Fruit fly (Drosophila melanogaster) whole organism, embryonic: ENCODE data around the gene CG9302.

Source experiments
- ATbp ChIP-seq: fragments of 200-800 bp; sonication (Bioruptor generic); optimal IDR thresholded peaks from 2 replicates; lab custom pipeline; 2017; ENCODE audit warnings: missing biosample characterization, mild to moderate bottlenecking, missing genetic modification characterization, missing genetic modification reagents
- Aef1 ChIP-seq: fragments of 200-800 bp; sonication (Bioruptor generic); IDR thresholded peaks from 3 replicates; pipeline ENCODE4 v1.3.6; 2022; ENCODE audit warnings: missing biosample characterization, missing genetic modification characterization
- Awh ChIP-seq: fragments of 200-800 bp; sonication (Bioruptor generic); IDR thresholded peaks from 2 replicates; pipeline ENCODE4, ENCODE4 v1.3.6; 2022; ENCODE audit warnings: missing biosample characterization, missing genetic modification characterization
- CG10147 ChIP-seq: fragments of 200-800 bp; sonication (Bioruptor generic); optimal IDR thresholded peaks from 2 replicates; lab custom pipeline; 2019; ENCODE audit warnings: missing biosample characterization, mild to moderate bottlenecking, missing genetic modification characterization, moderate library complexity
- CG10462 ChIP-seq: fragments of 200-800 bp; sonication (Bioruptor generic); optimal IDR thresholded peaks from 2 replicates; lab custom pipeline; 2016; ENCODE audit warnings: missing biosample characterization, missing genetic modification characterization
- CG10979 ChIP-seq: fragments of 200-800 bp; sonication (Bioruptor generic); optimal IDR thresholded peaks from 2 replicates; lab custom pipeline; 2018; ENCODE audit warnings: missing biosample characterization, mild to moderate bottlenecking, missing genetic modification characterization, moderate library complexity
- CG11247 ChIP-seq: fragments of 200-800 bp; sonication (Bioruptor generic); IDR thresholded peaks from 2 replicates; pipeline ENCODE4 v1.3.6; 2022; ENCODE audit warnings: missing biosample characterization, missing genetic modification characterization
- CG12769 ChIP-seq: fragments of 200-800 bp; sonication (Bioruptor generic); optimal IDR thresholded peaks from 2 replicates; lab custom pipeline; 2019; ENCODE audit warnings: missing biosample characterization, mild to moderate bottlenecking, missing genetic modification characterization, moderate library complexity
- CG16813 ChIP-seq: fragments of 200-800 bp; sonication (Bioruptor generic); IDR thresholded peaks from 3 replicates; pipeline ENCODE4 v1.3.6; 2022; ENCODE audit warnings: missing biosample characterization, missing genetic modification characterization; ENCODE audit not compliant: partially characterized antibody
- CG3065 ChIP-seq: fragments of 200-800 bp; sonication (Bioruptor generic); optimal IDR thresholded peaks from 2 replicates; lab custom pipeline; 2016; ENCODE audit warnings: missing biosample characterization, missing genetic modification characterization
- CG32772 ChIP-seq: fragments of 200-800 bp; sonication (Bioruptor generic); IDR thresholded peaks from 2 replicates; pipeline ENCODE4 v1.3.6; 2022; ENCODE audit warnings: missing biosample characterization, missing genetic modification characterization
- CG33213 ChIP-seq: fragments of 200-800 bp; sonication (Bioruptor generic); optimal IDR thresholded peaks from 3 replicates; lab custom pipeline; 2016; ENCODE audit warnings: missing biosample characterization, missing genetic modification characterization
- CG3838 ChIP-seq: fragments of 200-800 bp; sonication (Bioruptor generic); optimal IDR thresholded peaks from 3 replicates; lab custom pipeline; 2016; ENCODE audit warnings: missing biosample characterization, missing genetic modification characterization
- CG43689 ChIP-seq: fragments of 200-800 bp; sonication (Bioruptor generic); IDR thresholded peaks from 2 replicates; pipeline ENCODE4 v1.3.6; 2022; ENCODE audit warnings: missing biosample characterization, missing genetic modification characterization
- CG4424 ChIP-seq: fragments of 200-800 bp; sonication (Bioruptor generic); optimal IDR thresholded peaks from 3 replicates; lab custom pipeline; 2016; ENCODE audit warnings: missing biosample characterization, missing genetic modification characterization
- CG4707 ChIP-seq: fragments of 200-800 bp; sonication (Bioruptor generic); optimal IDR thresholded peaks from 2 replicates; lab custom pipeline; 2018; ENCODE audit warnings: missing biosample characterization, mild to moderate bottlenecking, missing genetic modification characterization, moderate library complexity
- CG5953 ChIP-seq: fragments of 200-800 bp; sonication (Bioruptor generic); IDR thresholded peaks from 2 replicates; pipeline ENCODE4 v1.3.6; 2022; ENCODE audit warnings: missing biosample characterization, missing genetic modification characterization
- CG7987 ChIP-seq: fragments of 200-800 bp; sonication (Bioruptor generic); optimal IDR thresholded peaks from 2 replicates; lab custom pipeline; 2018; ENCODE audit warnings: missing biosample characterization, mild to moderate bottlenecking, missing genetic modification characterization, moderate library complexity
- CG8281 ChIP-seq: fragments of 200-800 bp; sonication (Bioruptor generic); optimal IDR thresholded peaks from 2 replicates; lab custom pipeline; 2018; ENCODE audit warnings: missing biosample characterization, mild to moderate bottlenecking, missing genetic modification characterization, moderate library complexity
- CG8765 ChIP-seq: fragments of 200-800 bp; sonication (Bioruptor generic); IDR thresholded peaks from 2 replicates; pipeline ENCODE4 v1.3.6; 2022; ENCODE audit warnings: missing biosample characterization, missing genetic modification characterization
- CG9215 ChIP-seq: fragments of 200-800 bp; sonication (Bioruptor generic); IDR thresholded peaks from 2 replicates; pipeline ENCODE4 v1.3.6; 2022; ENCODE audit warnings: missing biosample characterization, missing genetic modification characterization
- CG9876 ChIP-seq: fragments of 200-800 bp; sonication (Bioruptor generic); optimal IDR thresholded peaks from 2 replicates; lab custom pipeline; 2016; ENCODE audit warnings: missing biosample characterization, missing genetic modification characterization
- CHES-1-like ChIP-seq: fragments of 200-800 bp; sonication (Bioruptor generic); optimal IDR thresholded peaks from 2 replicates; lab custom pipeline; 2016; ENCODE audit warnings: missing biosample characterization, missing genetic modification characterization
- CTCF ChIP-seq: fragments of 200-800 bp; sonication (Bioruptor generic); optimal IDR thresholded peaks from 2 replicates; lab custom pipeline; 2017; ENCODE audit warnings: missing biosample characterization, mild to moderate bottlenecking, missing genetic modification characterization, moderate library complexity
- CrebB ChIP-seq: fragments of 200-800 bp; sonication (Bioruptor generic); optimal IDR thresholded peaks from 3 replicates; lab custom pipeline; 2018; ENCODE audit warnings: missing biosample characterization, mild to moderate bottlenecking, missing genetic modification characterization
- Deaf1 ChIP-seq: fragments of 200-800 bp; optimal IDR thresholded peaks from 3 replicates; lab custom pipeline; 2019; ENCODE audit warnings: missing biosample characterization, mild to moderate bottlenecking, missing genetic modification characterization, moderate library complexity
- H15 ChIP-seq: fragments of 200-800 bp; sonication (Bioruptor generic); IDR thresholded peaks from 3 replicates; pipeline ENCODE4 v1.3.6; 2022; ENCODE audit warnings: missing biosample characterization, missing genetic modification characterization
- HmgZ ChIP-seq: fragments of 200-800 bp; sonication (Bioruptor generic); optimal IDR thresholded peaks from 2 replicates; lab custom pipeline; 2018; ENCODE audit warnings: missing biosample characterization, mild to moderate bottlenecking, missing genetic modification characterization
- Meics ChIP-seq: fragments of 200-800 bp; sonication (Bioruptor generic); optimal IDR thresholded peaks from 2 replicates; lab custom pipeline; 2017; ENCODE audit warnings: missing biosample characterization, mild to moderate bottlenecking, missing genetic modification characterization
- Mes4 ChIP-seq: fragments of 200-800 bp; sonication (Bioruptor generic); optimal IDR thresholded peaks from 2 replicates; lab custom pipeline; 2016; ENCODE audit warnings: missing biosample characterization, missing genetic modification characterization
- Pdp1 ChIP-seq, 2 experiments: fragments of 200-800 bp; sonication (Bioruptor generic); optimal IDR thresholded peaks; 3 replicates each; lab custom pipeline; 2016; ENCODE audit warnings: missing biosample characterization in 2 of 2, missing genetic modification characterization in 2 of 2, mild to moderate bottlenecking in 1 of 2, moderate library complexity in 1 of 2
- Rfx ChIP-seq: fragments of 200-800 bp; sonication (Bioruptor generic); IDR thresholded peaks from 2 replicates; pipeline ENCODE4 v1.3.6; 2022; ENCODE audit warnings: missing biosample characterization, missing genetic modification characterization
- Side ChIP-seq: fragments of 200-800 bp; sonication (Bioruptor generic); optimal IDR thresholded peaks from 2 replicates; lab custom pipeline; 2016; ENCODE audit warnings: missing biosample characterization, missing genetic modification characterization
- Taf1 ChIP-seq: fragments of 200-800 bp; sonication (Bioruptor generic); IDR thresholded peaks from 2 replicates; pipeline ENCODE4 v1.3.6; 2022; ENCODE audit warnings: missing biosample characterization, missing genetic modification characterization
- Trl ChIP-seq, 3 experiments: fragments of >200 bp in 2 of 3; fragments of 200-800 bp in 1 of 3; sonication (Bioruptor generic) in 1 of 3; optimal IDR thresholded peaks; 2 replicates in 1 of 3; 3 replicates in 2 of 3; lab custom pipeline; 2016 to 2017; ENCODE audit warnings: missing biosample characterization in 1 of 3, missing genetic modification characterization in 1 of 3
- az2 ChIP-seq: fragments of 200-800 bp; sonication (Bioruptor generic); optimal IDR thresholded peaks from 3 replicates; lab custom pipeline; 2016; ENCODE audit warnings: missing biosample characterization, missing genetic modification characterization
- btn ChIP-seq: fragments of 200-800 bp; sonication (Bioruptor generic); optimal IDR thresholded peaks from 2 replicates; lab custom pipeline; 2016; ENCODE audit warnings: missing biosample characterization, missing genetic modification characterization
- dimm ChIP-seq: fragments of 200-800 bp; sonication (Bioruptor generic); IDR thresholded peaks from 2 replicates; pipeline ENCODE4 v1.3.6; 2022; ENCODE audit warnings: missing biosample characterization, missing genetic modification characterization
- ems ChIP-seq: fragments of 200-800 bp; sonication (Bioruptor generic); optimal IDR thresholded peaks from 3 replicates; lab custom pipeline; 2016; ENCODE audit warnings: missing biosample characterization, missing genetic modification characterization
- gsb-n ChIP-seq: fragments of 200-800 bp; sonication (Bioruptor generic); optimal IDR thresholded peaks from 3 replicates; lab custom pipeline; 2018; ENCODE audit warnings: missing biosample characterization, mild to moderate bottlenecking, missing genetic modification characterization
- jigr1 ChIP-seq: fragments of 200-800 bp; sonication (Bioruptor generic); IDR thresholded peaks from 3 replicates; pipeline ENCODE4 v1.3.6; 2022; ENCODE audit warnings: missing biosample characterization, missing genetic modification characterization
- lab ChIP-seq: fragments of 200-800 bp; sonication (Bioruptor generic); optimal IDR thresholded peaks from 3 replicates; lab custom pipeline; 2017; ENCODE audit warnings: missing biosample characterization, missing genetic modification characterization, mild to moderate bottlenecking, moderate library complexity, missing genetic modification reagents
- lbe ChIP-seq: fragments of 200-800 bp; sonication (Bioruptor generic); optimal IDR thresholded peaks from 2 replicates; lab custom pipeline; 2016; ENCODE audit warnings: missing biosample characterization, mild to moderate bottlenecking, missing genetic modification characterization
- nom ChIP-seq: fragments of 200-800 bp; sonication (Bioruptor generic); optimal IDR thresholded peaks from 2 replicates; lab custom pipeline; 2017; ENCODE audit warnings: missing biosample characterization, missing genetic modification characterization, mild to moderate bottlenecking, moderate library complexity, missing genetic modification reagents
- pita ChIP-seq: fragments of 200-800 bp; sonication (Bioruptor generic); optimal IDR thresholded peaks from 2 replicates; lab custom pipeline; 2017; ENCODE audit warnings: missing biosample characterization, mild to moderate bottlenecking, missing genetic modification characterization
- ranshi ChIP-seq: fragments of 200-800 bp; sonication (Bioruptor generic); IDR thresholded peaks from 2 replicates; pipeline ENCODE4 v1.3.6; 2022; ENCODE audit warnings: missing biosample characterization, missing genetic modification characterization
- sc ChIP-seq, 3 experiments: fragments of >200 bp in 2 of 3; fragments of 200-800 bp in 1 of 3; sonication (Bioruptor generic) in 1 of 3; optimal IDR thresholded peaks; 2 replicates in 2 of 3; 3 replicates in 1 of 3; lab custom pipeline; 2017; ENCODE audit warnings: mild to moderate bottlenecking in 1 of 3, missing biosample characterization in 1 of 3, missing genetic modification characterization in 1 of 3, missing genetic modification reagents in 1 of 3
- sima ChIP-seq: fragments of 200-800 bp; sonication (Bioruptor generic); optimal IDR thresholded peaks from 2 replicates; lab custom pipeline; 2016; ENCODE audit warnings: missing biosample characterization, missing genetic modification characterization
- sob ChIP-seq: fragments of 200-800 bp; sonication (Bioruptor generic); IDR thresholded peaks from 2 replicates; pipeline ENCODE4 v1.3.6; 2022; ENCODE audit warnings: missing biosample characterization, missing genetic modification characterization
- tll ChIP-seq, 2 experiments: fragments of 200-800 bp in 1 of 2; fragments of >200 bp in 1 of 2; sonication (Bioruptor generic) in 1 of 2; optimal IDR thresholded peaks; 2 replicates each; lab custom pipeline; 2017 to 2019; ENCODE audit warnings: missing biosample characterization in 2 of 2, missing genetic modification characterization in 2 of 2, mild to moderate bottlenecking in 1 of 2, moderate library complexity in 1 of 2

Gene CG9302

dm6 chr2L:13378488-13378964 is at the start of gene CG9302, which contains the start of gene beta'COP (continued):
- TF ChIP-seq btn (GFP tag; lab: Kevin White, UChicago) (no peak), ATbp (GFP tag; lab: Kevin White, UChicago) (no peak), Rfx (GFP tag; lab: Robert Waterston, UW) (peak; percentile 76), nom (GFP tag; lab: Kevin White, UChicago) (no peak), Taf1 (GFP tag; lab: Robert Waterston, UW) (0 out of 2 replicates have a peak, but pooled peaks have one; percentile 24), Mes4 (GFP tag; lab: Kevin White, UChicago) (no peak), Deaf1 (tag; lab: Kevin White, UChicago) (no peak), gsb-n (no peak), CG9215 (GFP tag; lab: Robert Waterston, UW) (peak; percentile 74), lbe (GFP tag; lab: Kevin White, UChicago) (peak; percentile 66), Trl (optimal IDR thresholded peaks at IDR 0.05; lab: Kevin White, UChicago) (no peak), Trl (GFP tag; optimal IDR thresholded peaks at IDR 0.05; lab: Kevin White, UChicago) (peak; percentile 22), CG43689 (GFP tag; lab: Robert Waterston, UW) (no peak), az2 (GFP tag; lab: Kevin White, UChicago) (peak; percentile 71), Meics (GFP tag; lab: Kevin White, UChicago) (peak; percentile 71), CG10462 (GFP tag; lab: Kevin White, UChicago) (peak; percentile 31), H15 (GFP tag; lab: Robert Waterston, UW) (no peak), Awh (no peak; the same call in 1 of the 2 replicates), CG7987 (GFP tag; lab: Kevin White, UChicago) (peak; percentile 33), sima (GFP tag; lab: Kevin White, UChicago) (no peak), ems (no peak), CG9876 (peak; percentile 34), Side (no peak), CTCF (GFP tag; lab: Kevin White, UChicago) (no peak), CG3065 (GFP tag; lab: Kevin White, UChicago) (peak; percentile 31), CG8765 (GFP tag; lab: Robert Waterston, UW) (peak; percentile 15; the same call in 1 of the 2 replicates), pita (GFP tag; lab: Kevin White, UChicago) (no peak), tll (GFP tag; optimal IDR thresholded peaks at IDR 0.05; lab: Kevin White, UChicago) (peak in 1 of 2 experiments; percentile 3), CG16813 (GFP tag; lab: Robert Waterston, UW) (peak; percentile 72), CG4707 (GFP tag; lab: Kevin White, UChicago) (no peak), CG10147 (GFP tag; lab: Kevin White, UChicago) (peak; percentile 78), Pdp1 (GFP tag; optimal IDR thresholded peaks at IDR 0.05; lab: Kevin White, UChicago) (peak; percentile 15 to 57), CG4424 (GFP tag; lab: Kevin White, UChicago) (peak; percentile 68), jigr1 (GFP tag; lab: Robert Waterston, UW) (peak; percentile 61; the same call in 2 of the 3 replicates), CG5953 (no peak), CG8281 (tag; lab: Kevin White, UChicago) (no peak), CG3838 (no peak), CG12769 (tag; lab: Kevin White, UChicago) (no peak), CG32772 (no peak), CrebB (tag; lab: Kevin White, UChicago) (no peak), dimm (no peak), CG33213 (peak; percentile 14), CHES-1-like (peak; percentile 59), CG11247 (GFP tag; lab: Robert Waterston, UW) (peak; percentile 39), lab (GFP tag; lab: Kevin White, UChicago) (no peak), sob (peak; percentile 56; the same call in 1 of the 2 replicates), CG10979 (tag; lab: Kevin White, UChicago) (peak; percentile 55), sc (optimal IDR thresholded peaks at IDR 0.05; lab: Kevin White, UChicago) (no peak), sc (GFP tag; optimal IDR thresholded peaks at IDR 0.05; lab: Kevin White, UChicago) (peak; percentile 39), ranshi (0 out of 2 replicates have a peak, but pooled peaks have one; percentile 35), Aef1 (GFP tag; lab: Robert Waterston, UW) (peak; percentile 59), HmgZ (tag; lab: Kevin White, UChicago) (peak; percentile 42)
